Worm (Caenorhabditis elegans) whole organism, late embryonic: ENCODE data around the gene vab-3.

Experiments used
- C08G9.2 ChIP-seq: sonication (generic microtip); optimal IDR thresholded peaks from 2 replicates; lab custom pipeline; 2016; ENCODE audit warnings: mild to moderate bottlenecking, missing genetic modification characterization, moderate library complexity, missing compliant biosample characterization
- K02D7.2 ChIP-seq: sonication (generic microtip); optimal IDR thresholded peaks from 2 replicates; lab custom pipeline; 2017; ENCODE audit warnings: mild to moderate bottlenecking, missing genetic modification characterization, missing compliant biosample characterization
- T23F11.4 ChIP-seq: fragments of 200-800 bp; sonication (Bioruptor generic); optimal IDR thresholded peaks from 2 replicates; lab custom pipeline; 2018; ENCODE audit warnings: mild to moderate bottlenecking, missing genetic modification characterization, missing compliant biosample characterization
- ama-1 ChIP-seq: fragments of 150-350 bp; optimal IDR thresholded peaks from 2 replicates; lab custom pipeline; 2014
- ceh-22 ChIP-seq: sonication (generic microtip); optimal IDR thresholded peaks from 2 replicates; lab custom pipeline; 2017; ENCODE audit warnings: missing biosample characterization, missing genetic modification characterization
- ceh-34 ChIP-seq: sonication (generic microtip); optimal IDR thresholded peaks from 2 replicates; lab custom pipeline; 2016; ENCODE audit warnings: mild to moderate bottlenecking, missing genetic modification characterization, missing compliant biosample characterization
- ceh-45 ChIP-seq: fragments of 200-800 bp; sonication (Bioruptor generic); IDR thresholded peaks from 2 replicates; pipeline ENCODE4 v1.3.6; 2022; ENCODE audit warnings: missing genetic modification reagents, missing genetic modification characterization, missing compliant biosample characterization
- che-1 ChIP-seq: sonication (generic microtip); optimal IDR thresholded peaks from 2 replicates; lab custom pipeline; 2016; ENCODE audit warnings: mild to moderate bottlenecking, missing genetic modification characterization, missing compliant biosample characterization
- dmd-4 ChIP-seq: sonication (generic microtip); optimal IDR thresholded peaks from 2 replicates; lab custom pipeline; 2016; ENCODE audit warnings: borderline replicate concordance, missing genetic modification characterization, missing compliant biosample characterization
- elt-2 ChIP-seq: sonication (generic microtip); optimal IDR thresholded peaks from 2 replicates; lab custom pipeline; 2016; ENCODE audit warnings: missing genetic modification reagents, missing genetic modification characterization, missing compliant biosample characterization
- ets-4 ChIP-seq: sonication (generic microtip); optimal IDR thresholded peaks from 2 replicates; lab custom pipeline; 2016; ENCODE audit warnings: missing genetic modification characterization, missing compliant biosample characterization
- fax-1 ChIP-seq: sonication (generic microtip); optimal IDR thresholded peaks from 2 replicates; lab custom pipeline; 2016; ENCODE audit warnings: missing genotype, missing genetic modification characterization, missing compliant biosample characterization
- fkh-6 ChIP-seq: sonication (generic microtip); optimal IDR thresholded peaks from 2 replicates; lab custom pipeline; 2016; ENCODE audit warnings: missing genetic modification characterization, missing compliant biosample characterization
- gmeb-2 ChIP-seq: sonication (generic microtip); optimal IDR thresholded peaks from 2 replicates; lab custom pipeline; 2016; ENCODE audit warnings: missing genetic modification characterization, inconsistent platforms, missing compliant biosample characterization
- hlh-8 ChIP-seq: sonication (generic microtip); optimal IDR thresholded peaks from 2 replicates; lab custom pipeline; 2016; ENCODE audit warnings: missing genotype, missing genetic modification characterization, missing compliant biosample characterization
- lim-6 ChIP-seq: sonication (generic microtip); optimal IDR thresholded peaks from 2 replicates; lab custom pipeline; 2016; ENCODE audit warnings: missing genetic modification characterization, missing compliant biosample characterization
- madf-2 ChIP-seq: sonication (generic microtip); optimal IDR thresholded peaks from 2 replicates; lab custom pipeline; 2017; ENCODE audit warnings: missing genetic modification characterization, missing compliant biosample characterization
- nfya-1 ChIP-seq: sonication (generic microtip); optimal IDR thresholded peaks from 2 replicates; lab custom pipeline; 2017; ENCODE audit warnings: missing genetic modification characterization, mild to moderate bottlenecking, missing compliant biosample characterization, antibody characterized with exemption, moderate library complexity
- nhr-232 ChIP-seq: sonication (generic microtip); optimal IDR thresholded peaks from 2 replicates; lab custom pipeline; 2016; ENCODE audit warnings: missing genetic modification characterization, missing compliant biosample characterization
- npax-4 ChIP-seq: sonication (generic microtip); optimal IDR thresholded peaks from 2 replicates; lab custom pipeline; 2016; ENCODE audit warnings: missing genetic modification characterization, missing compliant biosample characterization
- pat-9 ChIP-seq: fragments of 200-800 bp; sonication (Bioruptor generic); optimal IDR thresholded peaks from 2 replicates; lab custom pipeline; 2018; ENCODE audit warnings: mild to moderate bottlenecking, missing genetic modification characterization, moderate library complexity, missing compliant biosample characterization
- pax-1 ChIP-seq: fragments of 150-350 bp; optimal IDR thresholded peaks from 2 replicates; lab custom pipeline; 2014; ENCODE audit warnings: missing biosample characterization, missing genetic modification characterization
- pha-2 ChIP-seq: sonication (generic microtip); optimal IDR thresholded peaks from 2 replicates; lab custom pipeline; 2017; ENCODE audit warnings: mild to moderate bottlenecking, missing genetic modification characterization, missing compliant biosample characterization
- pha-4 ChIP-seq: fragments of 150-350 bp; optimal IDR thresholded peaks from 2 replicates; lab custom pipeline; 2018; ENCODE audit warnings: missing biosample characterization, missing genetic modification reagents, missing genetic modification characterization
- sdc-2 ChIP-seq: sonication (generic microtip); optimal IDR thresholded peaks from 2 replicates; lab custom pipeline; 2016; ENCODE audit warnings: missing genotype, missing genetic modification characterization, missing compliant biosample characterization
- syd-9 ChIP-seq: sonication (generic microtip); optimal IDR thresholded peaks from 2 replicates; lab custom pipeline; 2016; ENCODE audit warnings: mild to moderate bottlenecking, missing genetic modification characterization, moderate library complexity, missing compliant biosample characterization
- ttx-3 ChIP-seq: sonication (generic microtip); optimal IDR thresholded peaks from 2 replicates; lab custom pipeline; 2016; ENCODE audit warnings: missing genetic modification reagents, missing genetic modification characterization, missing compliant biosample characterization
- unc-42 ChIP-seq: sonication (generic microtip); optimal IDR thresholded peaks from 2 replicates; lab custom pipeline; 2016; ENCODE audit warnings: missing genotype, missing genetic modification characterization, missing compliant biosample characterization
- zip-5 ChIP-seq: sonication (generic microtip); optimal IDR thresholded peaks from 2 replicates; lab custom pipeline; 2016; ENCODE audit warnings: missing genetic modification characterization, missing compliant biosample characterization

Gene vab-3

DNA sequence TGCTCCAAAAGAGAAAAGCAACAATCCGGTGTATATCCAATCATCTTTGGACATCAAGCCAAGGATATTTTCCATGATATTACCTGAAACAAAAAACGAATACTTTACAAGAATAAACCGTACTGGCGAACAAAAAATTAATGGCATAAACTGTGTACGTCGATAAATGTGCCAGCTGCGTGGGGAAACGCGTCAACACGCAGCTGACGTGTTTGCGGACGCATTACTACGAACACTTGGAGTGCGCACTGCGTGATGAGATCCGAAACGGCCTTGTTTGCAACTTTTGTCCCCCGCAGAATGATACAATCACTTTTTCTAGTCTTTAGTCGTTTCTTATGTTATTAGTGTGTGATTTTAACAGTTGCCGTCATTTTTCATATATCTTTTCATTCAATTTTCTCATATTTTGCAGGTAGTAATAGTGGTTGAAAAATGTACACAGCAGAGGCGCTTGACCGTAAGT lies 24.8 kb downstream of the vab-3 start, which contains the start of the genes mboa-7 and git-1 (continued):
- no peak for TF ChIP-seq zip-5 (tag; lab: Kevin White, UChicago)
- TF ChIP-seq ama-1: no peak
- TF ChIP-seq nfya-1 (tag; lab: Kevin White, UChicago): peak; percentile 41

DNA sequence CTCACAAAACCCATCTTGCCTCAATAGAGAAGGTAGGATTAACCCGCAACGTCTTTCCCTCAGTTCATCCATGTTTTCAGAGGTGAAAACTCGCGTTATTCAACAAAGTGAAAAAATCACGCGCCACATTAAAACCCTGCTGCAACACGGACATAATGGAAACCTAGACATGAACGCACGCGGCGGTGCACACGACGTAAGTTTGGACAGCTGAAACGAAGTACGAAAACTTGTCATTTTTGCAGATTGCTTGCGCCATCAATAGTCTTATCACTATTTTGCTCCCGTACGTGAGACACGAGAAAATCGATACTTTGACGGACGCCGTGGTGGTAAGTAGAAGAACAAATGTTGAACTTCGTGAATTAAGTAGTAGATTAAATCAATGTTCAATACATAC lies 27.7 kb downstream of the vab-3 start:
- TF ChIP-seq pat-9 (tag; lab: Kevin White, UChicago) (no peak), npax-4 (no peak), nhr-232 (tag; lab: Kevin White, UChicago) (no peak), unc-42 (tag; lab: Kevin White, UChicago) (no peak), ceh-34 (tag; lab: Kevin White, UChicago) (no peak), gmeb-2 (tag; lab: Kevin White, UChicago) (no peak), ceh-22 (tag; lab: Kevin White, UChicago) (no peak), ets-4 (tag; lab: Kevin White, UChicago) (no peak), fax-1 (tag; lab: Kevin White, UChicago) (no peak), sdc-2 (no peak), fkh-6 (tag; lab: Kevin White, UChicago) (no peak)
- TF ChIP-seq, all 69 proteins: peak for 0

DNA sequence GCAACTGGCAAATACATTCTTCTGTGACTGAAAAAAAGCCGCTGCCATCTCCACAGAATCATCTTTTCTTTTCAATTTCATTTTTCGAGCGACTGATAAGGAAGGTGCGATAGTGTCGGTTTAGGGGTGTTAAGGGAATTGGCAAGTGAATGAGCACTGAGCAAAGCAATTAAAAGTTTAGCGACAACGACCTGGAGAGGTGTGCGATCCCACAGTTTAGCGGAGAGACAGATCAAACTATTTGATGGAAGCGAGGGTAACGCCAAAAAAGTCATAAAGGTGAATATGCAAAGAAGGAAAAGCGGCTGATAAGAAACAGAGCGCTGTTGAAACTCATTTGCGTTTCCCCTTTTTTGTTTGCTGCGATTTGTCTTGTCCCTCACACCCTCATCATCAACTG lies 29.3 kb downstream of the vab-3 start, which contains the start of the genes F14F3.5 and slcf-1:
F14F3.5 (minus strand) TSS at position 234 of the 400 bp plus-strand sequence.
slcf-1 (plus strand) TSS at position 302 of the 400 bp plus-strand sequence.
- TF ChIP-seq fkh-6 (tag; lab: Kevin White, UChicago): no peak
- no peak for TF ChIP-seq pha-4 (tag; lab: Kevin White, UChicago)
- no peak for TF ChIP-seq madf-2
- TF ChIP-seq lim-6 (tag; lab: Kevin White, UChicago): no peak
- no peak for TF ChIP-seq syd-9 (tag; lab: Kevin White, UChicago)
- peak; percentile 42 for TF ChIP-seq elt-2 (tag; lab: Kevin White, UChicago)

DNA sequence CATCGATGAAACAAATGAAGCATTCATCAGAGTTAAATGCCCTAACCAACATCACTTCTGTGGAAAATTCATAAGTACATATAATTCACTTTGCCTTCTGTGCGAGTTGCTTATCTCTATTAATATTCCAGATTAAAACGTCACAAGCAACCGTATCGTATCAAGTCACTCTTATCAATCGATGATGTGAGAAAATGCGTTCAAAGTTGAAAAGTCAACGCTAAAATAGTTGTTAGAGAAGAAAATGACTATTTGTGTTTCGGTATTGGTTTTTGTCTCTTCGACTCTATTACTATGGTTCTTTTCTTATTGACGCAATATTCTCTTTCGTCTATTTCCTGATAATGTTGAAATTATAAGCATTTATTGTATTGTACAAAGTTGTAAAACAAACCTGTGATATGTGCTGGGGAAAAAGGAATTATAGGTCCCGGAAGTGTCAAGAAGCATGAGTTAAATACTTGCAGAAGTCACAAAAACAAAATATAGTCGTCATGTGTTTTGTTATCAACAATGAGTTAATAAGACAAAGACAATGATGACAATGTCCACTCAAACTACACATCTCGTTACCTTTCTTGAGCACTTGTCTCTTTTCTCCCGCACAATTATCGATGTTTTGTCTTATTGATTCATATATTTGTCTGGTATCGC lies 32.6 kb downstream of the vab-3 start:
- no peak for TF ChIP-seq sdc-2
- TF ChIP-seq elt-2 (tag; lab: Kevin White, UChicago): peak; percentile 60
- TF ChIP-seq, all 69 proteins: peak for 1

DNA sequence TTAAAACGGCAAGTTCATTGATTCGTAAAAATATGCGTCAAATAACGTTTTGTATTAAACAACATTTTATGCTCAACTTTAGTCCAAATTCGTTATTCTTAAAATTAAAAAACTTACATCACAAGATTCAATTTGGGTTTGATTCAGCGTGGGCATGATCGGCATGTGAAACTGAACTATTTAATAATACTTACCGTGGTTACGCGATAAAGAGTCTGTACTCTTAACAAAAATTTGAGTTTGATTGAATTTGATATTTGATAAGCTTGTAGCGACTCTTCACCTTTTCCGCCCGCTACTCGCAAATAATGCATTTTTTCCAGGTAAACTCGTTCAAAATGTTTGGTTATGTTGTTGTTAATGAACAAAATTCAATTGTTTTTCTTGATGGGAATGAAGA lies 33.8 kb downstream of the vab-3 start, which contains the start of gene glo-3:
glo-3 (plus strand) TSS at position 253 of the 400 bp plus-strand sequence.
- no peak for TF ChIP-seq hlh-8 (tag; lab: Kevin White, UChicago)
- TF ChIP-seq ceh-45 (GFP tag; lab: Robert Waterston, UW): no peak
- TF ChIP-seq ets-4 (tag; lab: Kevin White, UChicago): no peak
- no peak for TF ChIP-seq pax-1 (tag; lab: Kevin White, UChicago)
- no peak for TF ChIP-seq K02D7.2 (tag; lab: Kevin White, UChicago)
- no peak for TF ChIP-seq dmd-4 (tag; lab: Kevin White, UChicago)
- no peak for TF ChIP-seq T23F11.4 (GFP tag; lab: Kevin White, UChicago)
- TF ChIP-seq che-1 (tag; lab: Kevin White, UChicago): no peak
- no peak for TF ChIP-seq zip-5 (tag; lab: Kevin White, UChicago)
- no peak for TF ChIP-seq ttx-3 (tag; lab: Kevin White, UChicago)
- TF ChIP-seq, all 69 proteins: peak for 0

DNA sequence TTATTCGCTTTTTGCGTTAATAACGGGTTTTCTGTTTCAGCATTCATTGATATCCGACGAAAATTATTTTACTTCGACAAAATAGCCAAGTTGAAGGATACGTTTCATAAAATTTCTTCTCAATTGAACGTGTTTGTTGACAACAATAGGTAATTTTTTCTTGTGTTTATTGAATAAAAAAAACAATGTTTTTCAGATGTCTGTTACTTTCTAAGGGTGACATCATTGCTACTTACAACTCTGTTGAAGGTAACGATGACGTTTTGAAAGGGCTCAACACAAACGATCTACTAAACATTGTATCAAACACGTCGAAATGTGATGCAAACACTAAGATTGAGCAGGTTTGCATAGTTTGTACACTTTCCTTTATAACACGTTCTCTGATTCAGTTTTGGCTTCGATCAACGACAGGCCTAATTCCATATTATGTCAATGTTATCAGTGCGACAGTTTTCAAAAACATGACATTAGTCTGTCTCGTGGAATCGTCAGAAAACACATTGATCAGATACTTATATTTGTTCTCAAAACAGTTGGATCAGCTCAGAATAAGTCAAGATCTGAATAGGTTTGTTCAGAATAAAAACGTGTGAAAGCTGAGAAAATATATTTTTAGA lies 35.0 kb downstream of the vab-3 start:
- no peak for TF ChIP-seq zip-5 (tag; lab: Kevin White, UChicago)
- TF ChIP-seq dmd-4 (tag; lab: Kevin White, UChicago): no peak
- TF ChIP-seq ceh-34 (tag; lab: Kevin White, UChicago): no peak
- TF ChIP-seq sdc-2: no peak
- TF ChIP-seq lim-6 (tag; lab: Kevin White, UChicago): no peak
- TF ChIP-seq C08G9.2 (tag; lab: Kevin White, UChicago): no peak
- no peak for TF ChIP-seq ets-4 (tag; lab: Kevin White, UChicago)
- TF ChIP-seq pha-2 (tag; lab: Kevin White, UChicago): no peak
